Fruit fly (Drosophila melanogaster): ENCODE data around the gene CG1113.
A peak's percentile ranks its signal among the peaks of the same experiment; 100 is the strongest.

CG1113 gene

dm6 chr3R:5209481-5209880 lies 43.5 kb upstream of the CG1113 start (continued):
- TF ChIP-seq CG14050 (GFP tag; IDR thresholded peaks at IDR 0.05) (peak; percentile 33; the same call in 2 of the 3 replicates), HLH3B (GFP tag; IDR thresholded peaks at IDR 0.05) (peak; percentile 43; the same call in 1 of the 2 replicates), CG11723 (GFP tag; optimal IDR thresholded peaks at IDR 0.05) (no peak), CG1024 (GFP tag; IDR thresholded peaks at IDR 0.05) (peak; percentile 56; the same call in 1 of the 2 replicates), CG7372 (GFP tag; IDR thresholded peaks at IDR 0.05) (0 out of 2 replicates have a peak, but pooled peaks have one; percentile 9), ranshi (GFP tag; IDR thresholded peaks at IDR 0.05) (peak; percentile 52; the same call in 1 of the 2 replicates), esg (GFP tag; conservative IDR thresholded peaks at IDR 0.05) (peak; percentile 37; the same call in 1 of the 2 replicates), ATbp (GFP tag; optimal IDR thresholded peaks at IDR 0.05) (peak; percentile 65), Sry-β (GFP tag; optimal IDR thresholded peaks at IDR 0.05) (no peak), dimm (GFP tag; IDR thresholded peaks at IDR 0.05) (0 out of 2 replicates have a peak, but pooled peaks have one; percentile 25), eyg (GFP tag; optimal IDR thresholded peaks at IDR 0.05) (no peak), hb (GFP tag; IDR thresholded peaks at IDR 0.05; ENCODE audit: partially characterized antibody) (no peak), CG10274 (GFP tag; optimal IDR thresholded peaks at IDR 0.05) (no peak), CG12942 (GFP tag; optimal IDR thresholded peaks at IDR 0.05) (no peak), CG9727 (GFP tag; optimal IDR thresholded peaks at IDR 0.05) (no peak), Drgx (GFP tag; IDR thresholded peaks at IDR 0.05) (peak; percentile 91), CG9609 (GFP tag; optimal IDR thresholded peaks at IDR 0.05) (peak; percentile 21), croc (GFP tag; conservative IDR thresholded peaks at IDR 0.05) (peak; percentile 31; the same call in 1 of the 3 replicates), CG4854 (GFP tag; optimal IDR thresholded peaks at IDR 0.05) (no peak), Aef1 (GFP tag; IDR thresholded peaks at IDR 0.05) (0 out of 3 replicates have a peak, but pooled peaks have one; percentile 34), hkb (optimal IDR thresholded peaks at IDR 0.05) (no peak), hkb (GFP tag; IDR thresholded peaks at IDR 0.05) (peak; percentile 55), lmd (GFP tag; IDR thresholded peaks at IDR 0.05) (peak; percentile 43; the same call in 1 of the 2 replicates), CG8478 (optimal IDR thresholded peaks at IDR 0.05) (no peak), CG5953 (GFP tag; IDR thresholded peaks at IDR 0.05) (peak; percentile 44; the same call in 1 of the 2 replicates), CG17361 (GFP tag; IDR thresholded peaks at IDR 0.05) (peak; percentile 43; the same call in 1 of the 3 replicates), tin (GFP tag; optimal IDR thresholded peaks at IDR 0.05) (peak; percentile 42), TFAM (GFP tag; optimal IDR thresholded peaks at IDR 0.05) (no peak), cwo (GFP tag; optimal IDR thresholded peaks at IDR 0.05) (no peak), Taf1 (GFP tag; IDR thresholded peaks at IDR 0.05) (no peak), Chrac-16 (GFP tag; optimal IDR thresholded peaks at IDR 0.05) (peak; percentile 25), otp (GFP tag; IDR thresholded peaks at IDR 0.05) (peak; percentile 49; the same call in 1 of the 3 replicates), fd96Cb (tag; optimal IDR thresholded peaks at IDR 0.05) (peak; percentile 66), dm (GFP tag; optimal IDR thresholded peaks at IDR 0.05) (no peak), ham (GFP tag; IDR thresholded peaks at IDR 0.05) (no peak), Oli (tag; optimal IDR thresholded peaks at IDR 0.05) (peak; percentile 58), CG1792 (GFP tag; optimal IDR thresholded peaks at IDR 0.05) (no peak), Meics (GFP tag; optimal IDR thresholded peaks at IDR 0.05) (no peak), odd (GFP tag; optimal IDR thresholded peaks at IDR 0.05) (no peak), CG6689 (GFP tag; IDR thresholded peaks at IDR 0.05) (peak; percentile 41), CG2678 (tag; optimal IDR thresholded peaks at IDR 0.05) (peak; percentile 47), run (tag; optimal IDR thresholded peaks at IDR 0.05) (no peak), CG12744 (GFP tag; optimal IDR thresholded peaks at IDR 0.05) (no peak), CG11696 (GFP tag; IDR thresholded peaks at IDR 0.05) (0 out of 2 replicates have a peak, but pooled peaks have one; percentile 35), CG15696 (tag; optimal IDR thresholded peaks at IDR 0.05) (no peak), jumu (GFP tag; optimal IDR thresholded peaks at IDR 0.05) (peak; percentile 29), CG1603 (tag; optimal IDR thresholded peaks at IDR 0.05) (peak; percentile 70), Hr78 (GFP tag; optimal IDR thresholded peaks at IDR 0.05) (no peak), HHEX (GFP tag; optimal IDR thresholded peaks at IDR 0.05) (no peak), CG4360 (GFP tag; IDR thresholded peaks at IDR 0.05) (0 out of 2 replicates have a peak, but pooled peaks have one; percentile 35), lab (GFP tag; optimal IDR thresholded peaks at IDR 0.05) (no peak)

Data from whole organism, embryonic.